Worm (Caenorhabditis elegans): ENCODE measurements around the gene F17C11.13.

DNA sequence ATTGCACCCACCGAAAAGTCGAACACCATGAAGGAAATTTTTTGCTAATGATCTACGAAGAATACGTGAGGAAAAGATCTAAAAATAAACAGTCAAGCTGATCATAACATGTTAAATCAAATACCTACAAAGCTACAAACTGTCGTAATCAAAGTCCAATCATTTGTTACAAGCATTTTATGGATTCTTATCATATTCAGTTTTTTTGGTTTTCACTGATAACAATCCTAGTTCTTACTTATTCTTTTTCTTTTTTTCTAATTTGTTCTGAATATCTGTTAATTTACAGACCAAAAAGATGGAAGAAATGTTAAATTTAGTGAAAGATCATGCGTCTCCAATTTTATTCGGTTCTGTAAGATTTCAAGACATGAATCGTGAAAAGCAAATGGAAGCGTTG lies 891 bp upstream of the F17C11.13 start, which contains the start of gene F17C11.6:
- no peak for TF ChIP-seq rcor-1 (GFP tag; IDR thresholded peaks at IDR 0.05)
- no peak for TF ChIP-seq sptf-2 (GFP tag; optimal IDR thresholded peaks at IDR 0.05)
- TF ChIP-seq F55B11.4 (tag; optimal IDR thresholded peaks at IDR 0.05; ENCODE audit: borderline replicate concordance, insufficient read depth): no peak
- no peak for TF ChIP-seq ceh-79 (tag; optimal IDR thresholded peaks at IDR 0.05)
- TF ChIP-seq ets-4 (GFP tag; optimal IDR thresholded peaks at IDR 0.05): no peak
- TF ChIP-seq ccch-3 (GFP tag; optimal IDR thresholded peaks at IDR 0.05): no peak
- no peak for TF ChIP-seq tlf-1 (GFP tag; optimal IDR thresholded peaks at IDR 0.05)
- no peak for TF ChIP-seq xnd-1 (tag; optimal IDR thresholded peaks at IDR 0.05)
- no peak for TF ChIP-seq ama-1 (optimal IDR thresholded peaks at IDR 0.05)
- TF ChIP-seq ama-1 (GFP tag; optimal IDR thresholded peaks at IDR 0.05): no peak
